Worm (Caenorhabditis elegans): Measurements from ENCODE around the gene nlp-6.

ce11 chrX:17638970-17639369, 23.3 kb upstream of the nlp-6 start:
- no peak for TF ChIP-seq sptf-1 (tag; optimal IDR thresholded peaks at IDR 0.05)
- TF ChIP-seq unc-39 (tag; optimal IDR thresholded peaks at IDR 0.05), result no peak
- no peak for TF ChIP-seq ztf-11 (tag; optimal IDR thresholded peaks at IDR 0.05)
- no peak for TF ChIP-seq nhr-76 (tag; optimal IDR thresholded peaks at IDR 0.05)

Data from whole organism, mixed stage, embryonic.